Fruit fly (Drosophila melanogaster): Measurements from ENCODE around the gene IPIP.

Gene IPIP

dm6 chr2L:6048542-6048941 is 740 bp downstream of the IPIP start, which contains the start of the genes CG34179 and slmo (continued):
- TF ChIP-seq fd96Cb (tag; optimal IDR thresholded peaks at IDR 0.05) (no peak), Hr51 (GFP tag; optimal IDR thresholded peaks at IDR 0.05) (no peak)

- TF ChIP-seq esg (GFP tag; conservative IDR thresholded peaks at IDR 0.05) (no peak), stc (GFP tag; IDR thresholded peaks at IDR 0.05) (no peak), CG14441 (GFP tag; IDR thresholded peaks at IDR 0.05) (no peak), tna (GFP tag; IDR thresholded peaks at IDR 0.05; ENCODE audit: partially characterized antibody) (peak; percentile 99), Bteb2 (GFP tag; optimal IDR thresholded peaks at IDR 0.05) (no peak), tx (GFP tag; optimal IDR thresholded peaks at IDR 0.05) (no peak), Lhr (GFP tag; optimal IDR thresholded peaks at IDR 0.05) (peak; percentile 56), trem (tag; optimal IDR thresholded peaks at IDR 0.05) (peak; percentile 69), nerfin-1 (tag; optimal IDR thresholded peaks at IDR 0.05) (no peak), ac (GFP tag; optimal IDR thresholded peaks at IDR 0.05) (no peak), shn (GFP tag; optimal IDR thresholded peaks at IDR 0.05) (no peak), CG4820 (GFP tag; optimal IDR thresholded peaks at IDR 0.05) (no peak), Med (GFP tag) (peak; percentile 23), Gsc (GFP tag; IDR thresholded peaks at IDR 0.05) (no peak), CG6791 (GFP tag; IDR thresholded peaks at IDR 0.05; ENCODE audit: partially characterized antibody) (peak; percentile 100), CG7357 (GFP tag; IDR thresholded peaks at IDR 0.05) (peak; percentile 94), dmrt99B (tag; optimal IDR thresholded peaks at IDR 0.05) (no peak), CG15011 (GFP tag; optimal IDR thresholded peaks at IDR 0.05) (no peak), CG3407 (GFP tag; optimal IDR thresholded peaks at IDR 0.05) (no peak), CG12236 (GFP tag; optimal IDR thresholded peaks at IDR 0.05) (no peak), CG34376 (GFP tag; optimal IDR thresholded peaks at IDR 0.05) (no peak), CG32532 (GFP tag; IDR thresholded peaks at IDR 0.05) (no peak; the same call in 1 of the 2 replicates), hbn (GFP tag; IDR thresholded peaks at IDR 0.05; ENCODE audit: partially characterized antibody) (peak; percentile 98), kay (GFP tag; optimal IDR thresholded peaks at IDR 0.05) (no peak), sc (optimal IDR thresholded peaks at IDR 0.05) (no peak), sc (GFP tag; optimal IDR thresholded peaks at IDR 0.05) (no peak), lilli (GFP tag; optimal IDR thresholded peaks at IDR 0.05) (no peak), CG13123 (GFP tag; optimal IDR thresholded peaks at IDR 0.05) (no peak), D (optimal IDR thresholded peaks at IDR 0.05) (no peak), D (GFP tag; optimal IDR thresholded peaks at IDR 0.05) (no peak), sima (GFP tag; optimal IDR thresholded peaks at IDR 0.05) (no peak), ERR (GFP tag; optimal IDR thresholded peaks at IDR 0.05) (no peak), Dek (tag; optimal IDR thresholded peaks at IDR 0.05) (peak; percentile 35), wek (GFP tag; optimal IDR thresholded peaks at IDR 0.05) (no peak), CG3995 (GFP tag; optimal IDR thresholded peaks at IDR 0.05) (peak; percentile 60), CkIIα-i1 (GFP tag; IDR thresholded peaks at IDR 0.05) (peak; percentile 69; the same call in 1 of the 2 replicates), CG8290 (GFP tag; optimal IDR thresholded peaks at IDR 0.05) (no peak), CG8290 (tag; optimal IDR thresholded peaks at IDR 0.05) (peak in 1 of 2 experiments; percentile 55), HLH4C (GFP tag; IDR thresholded peaks at IDR 0.05; ENCODE audit: partially characterized antibody) (peak; percentile 99), wor (GFP tag; IDR thresholded peaks at IDR 0.05) (no peak), CG9932 (GFP tag; IDR thresholded peaks at IDR 0.05) (peak; percentile 59; the same call in 1 of the 2 replicates), inv (GFP tag; IDR thresholded peaks at IDR 0.05; ENCODE audit: partially characterized antibody) (peak; percentile 98), z (GFP tag; IDR thresholded peaks at IDR 0.05) (no peak), bcd (GFP tag; optimal IDR thresholded peaks at IDR 0.05) (no peak), Sin3A (optimal IDR thresholded peaks at IDR 0.05) (peak; percentile 42), CG17802 (tag; optimal IDR thresholded peaks at IDR 0.05) (peak; percentile 83), Lim3 (GFP tag; IDR thresholded peaks at IDR 0.05) (no peak), Dll (GFP tag; IDR thresholded peaks at IDR 0.05; ENCODE audit: partially characterized antibody) (peak; percentile 96), tin (GFP tag; optimal IDR thresholded peaks at IDR 0.05) (no peak)
Observed at dm6 chr2L:6050575-6050974, 2.8 kb downstream of the IPIP start, which contains the start of gene CG9135. Gene CG9135 (plus strand): TSS chr2L:6050800.
